Worm (Caenorhabditis elegans): ENCODE data around the gene nmad-1.

Gene nmad-1

DNA sequence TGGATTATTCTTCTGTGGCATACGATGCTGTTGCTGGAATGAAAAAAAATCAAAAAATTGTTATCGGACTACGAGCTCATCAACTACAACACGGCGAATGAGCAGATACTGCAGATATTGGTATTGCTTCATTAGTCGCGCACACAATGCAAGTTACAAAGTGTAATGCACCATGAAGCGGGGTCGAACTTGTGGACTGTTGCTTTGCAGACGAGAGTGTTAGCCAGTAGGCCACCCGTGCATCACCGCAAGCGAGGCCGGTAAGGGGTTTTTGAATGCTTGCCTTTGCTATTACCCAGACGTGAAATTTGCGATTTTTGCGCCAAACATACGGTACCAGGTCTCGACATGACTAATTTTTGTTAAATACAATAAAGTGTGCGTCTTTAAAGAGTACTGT is 47.3 kb upstream of the nmad-1 start:
- peak; percentile 97 for TF ChIP-seq drap-1 (GFP tag; optimal IDR thresholded peaks at IDR 0.05)
- peak; percentile 70 for TF ChIP-seq nhr-28 (tag; optimal IDR thresholded peaks at IDR 0.05)
- peak; percentile 95 for TF ChIP-seq pha-4 (tag; optimal IDR thresholded peaks at IDR 0.05)
- peak; percentile 96 for TF ChIP-seq sptf-1 (tag; optimal IDR thresholded peaks at IDR 0.05)
- peak; percentile 47 for TF ChIP-seq mep-1 (tag; optimal IDR thresholded peaks at IDR 0.05)
- peak; percentile 87 for TF ChIP-seq lin-13 (tag; optimal IDR thresholded peaks at IDR 0.05)
- TF ChIP-seq ces-1 (GFP tag; optimal IDR thresholded peaks at IDR 0.05) = no peak
- TF ChIP-seq ham-2 (GFP tag; optimal IDR thresholded peaks at IDR 0.05) = peak; percentile 94
- TF ChIP-seq flh-1 (GFP tag; optimal IDR thresholded peaks at IDR 0.05) = peak; percentile 92
- peak; percentile 97 for TF ChIP-seq mls-2 (tag; optimal IDR thresholded peaks at IDR 0.05)
- peak; percentile 89 for TF ChIP-seq ceh-43 (GFP tag; optimal IDR thresholded peaks at IDR 0.05)
- TF ChIP-seq ceh-83 (GFP tag; optimal IDR thresholded peaks at IDR 0.05) = peak; percentile 98
- peak; percentile 97 for TF ChIP-seq M03D4.4 (tag; optimal IDR thresholded peaks at IDR 0.05)
- peak; percentile 86 for TF ChIP-seq bed-3 (GFP tag; optimal IDR thresholded peaks at IDR 0.05)
- peak; percentile 12 for TF ChIP-seq nhr-237 (tag; optimal IDR thresholded peaks at IDR 0.05)
- TF ChIP-seq ceh-39 (tag; optimal IDR thresholded peaks at IDR 0.05) = no peak
- no peak for TF ChIP-seq zip-8 (tag; optimal IDR thresholded peaks at IDR 0.05)
- TF ChIP-seq unc-120 (tag; optimal IDR thresholded peaks at IDR 0.05; ENCODE audit: poor library complexity, severe bottlenecking) = peak; percentile 84
- peak; percentile 47 for TF ChIP-seq nhr-76 (tag; optimal IDR thresholded peaks at IDR 0.05)
- peak; percentile 70 for TF ChIP-seq hlh-1 (tag; optimal IDR thresholded peaks at IDR 0.05)
- TF ChIP-seq nhr-2 (tag; optimal IDR thresholded peaks at IDR 0.05) = no peak
- no peak for TF ChIP-seq elt-3 (tag; optimal IDR thresholded peaks at IDR 0.05)
- TF ChIP-seq mab-5 (tag; optimal IDR thresholded peaks at IDR 0.05) = no peak
- peak; percentile 97 for TF ChIP-seq cnd-1 (tag; optimal IDR thresholded peaks at IDR 0.05)
- TF ChIP-seq blmp-1 (tag; optimal IDR thresholded peaks at IDR 0.05) = no peak
- TF ChIP-seq nhr-12 (tag; optimal IDR thresholded peaks at IDR 0.05) = no peak
- TF ChIP-seq tbx-8 (GFP tag; optimal IDR thresholded peaks at IDR 0.05) = peak; percentile 96
- no peak for TF ChIP-seq snpc-4 (tag; optimal IDR thresholded peaks at IDR 0.05)
- peak; percentile 30 for TF ChIP-seq unc-62 (GFP tag; optimal IDR thresholded peaks at IDR 0.05)
- peak; percentile 70 for TF ChIP-seq ztf-11 (tag; optimal IDR thresholded peaks at IDR 0.05)
- TF ChIP-seq elt-1 (tag; optimal IDR thresholded peaks at IDR 0.05; ENCODE audit: borderline replicate concordance, insufficient read depth) = no peak
- TF ChIP-seq sem-2 (GFP tag; optimal IDR thresholded peaks at IDR 0.05) = peak; percentile 96
- peak; percentile 94 for TF ChIP-seq lin-32 (GFP tag; optimal IDR thresholded peaks at IDR 0.05)
- peak; percentile 42 for TF ChIP-seq lsy-2 (tag; optimal IDR thresholded peaks at IDR 0.05)
- TF ChIP-seq unc-39 (tag; optimal IDR thresholded peaks at IDR 0.05) = peak; percentile 70

DNA sequence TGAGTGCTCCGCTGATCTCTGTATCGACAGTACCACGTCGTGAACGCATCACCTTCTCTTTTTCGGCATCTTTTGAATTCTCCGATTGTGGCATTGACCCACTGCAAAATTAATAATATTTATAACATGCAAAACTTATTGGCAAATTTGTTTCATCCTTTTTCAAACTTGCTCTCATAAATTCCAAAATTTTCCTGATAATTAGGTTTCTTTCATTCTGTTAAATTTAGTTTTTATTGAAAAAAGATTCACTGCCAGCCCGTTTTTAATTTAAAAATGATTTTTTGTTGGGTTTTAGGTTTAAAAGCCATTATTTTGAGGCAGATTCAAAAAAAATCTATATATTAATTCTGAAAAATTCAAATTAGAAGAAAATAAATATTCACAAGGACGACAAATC is 45.2 kb upstream of the nmad-1 start, which contains the start of gene wdr-37:
Gene wdr-37 (minus strand): TSS at position 101 of the 400 bp plus-strand sequence.
- TF ChIP-seq ces-1 (GFP tag; optimal IDR thresholded peaks at IDR 0.05) = no peak
- no peak for TF ChIP-seq hlh-1 (tag; optimal IDR thresholded peaks at IDR 0.05)
- TF ChIP-seq ztf-11 (tag; optimal IDR thresholded peaks at IDR 0.05) = no peak
- no peak for TF ChIP-seq lin-32 (GFP tag; optimal IDR thresholded peaks at IDR 0.05)
- no peak for TF ChIP-seq unc-39 (tag; optimal IDR thresholded peaks at IDR 0.05)
- TF ChIP-seq ceh-39 (tag; optimal IDR thresholded peaks at IDR 0.05) = no peak

DNA sequence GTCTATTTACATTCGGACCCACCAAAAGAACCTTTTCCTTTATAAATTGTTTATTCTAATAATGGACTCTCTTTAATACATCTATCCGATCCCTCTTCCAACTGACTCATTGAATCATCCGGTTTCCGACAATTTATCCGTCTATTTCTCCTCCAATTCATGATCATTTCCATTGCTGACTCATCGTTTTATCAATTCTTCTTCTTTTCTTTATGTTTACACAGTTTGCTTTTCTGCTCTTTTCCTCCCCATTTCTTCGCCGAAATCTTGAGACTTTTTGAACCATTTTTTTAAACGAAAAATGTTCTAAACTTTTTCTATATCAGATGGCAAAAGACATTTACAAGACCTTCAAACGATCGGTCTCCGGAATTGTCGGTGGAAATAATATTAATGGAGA is 40.7 kb upstream of the nmad-1 start, which contains the start of gene ced-6:
Gene ced-6 (plus strand): TSS at position 327 of the 400 bp plus-strand sequence.
- no peak for TF ChIP-seq zip-8 (tag; optimal IDR thresholded peaks at IDR 0.05)
- no peak for TF ChIP-seq nhr-237 (tag; optimal IDR thresholded peaks at IDR 0.05)
- no peak for TF ChIP-seq nhr-12 (tag; optimal IDR thresholded peaks at IDR 0.05)
- no peak for TF ChIP-seq elt-3 (tag; optimal IDR thresholded peaks at IDR 0.05)
- TF ChIP-seq sptf-1 (tag; optimal IDR thresholded peaks at IDR 0.05) = no peak
- no peak for TF ChIP-seq mep-1 (tag; optimal IDR thresholded peaks at IDR 0.05)

DNA sequence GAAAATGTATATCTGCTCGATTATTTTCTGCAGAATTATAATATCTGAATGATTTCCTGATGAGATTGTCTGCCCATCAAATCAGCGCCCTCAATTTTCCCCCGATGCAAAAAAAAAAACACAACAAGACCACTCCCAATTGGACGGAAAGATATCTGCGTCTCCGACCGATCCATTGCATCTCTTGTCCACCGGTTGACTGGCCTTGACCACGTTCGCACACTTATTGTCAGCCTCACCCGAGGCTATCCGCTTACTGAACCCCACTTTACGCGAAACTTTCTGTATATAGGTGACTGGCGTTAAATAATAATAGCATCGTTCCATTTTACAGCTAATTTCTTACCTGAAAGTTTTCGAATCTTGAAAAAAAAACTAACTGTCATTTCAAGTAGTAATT is 39.6 kb upstream of the nmad-1 start:
- no peak for TF ChIP-seq zip-8 (tag; optimal IDR thresholded peaks at IDR 0.05)
- peak; percentile 48 for TF ChIP-seq ham-2 (GFP tag; optimal IDR thresholded peaks at IDR 0.05)
- TF ChIP-seq nhr-2 (tag; optimal IDR thresholded peaks at IDR 0.05) = peak; percentile 38
